Fruit fly (Drosophila melanogaster): ENCODE results near the gene rux.

- TF ChIP-seq tj (GFP tag; optimal IDR thresholded peaks at IDR 0.05) (no peak), CG12768 (GFP tag; optimal IDR thresholded peaks at IDR 0.05) (no peak), pad (GFP tag; optimal IDR thresholded peaks at IDR 0.05) (no peak), Crg-1 (GFP tag; optimal IDR thresholded peaks at IDR 0.05) (no peak), kay (GFP tag; ENCODE audit: borderline replicate concordance) (no peak)
Measured at dm6 chrX:6062160-6062559, 24.6 kb upstream of the rux start.

All from whole organism, adult.